Worm (Caenorhabditis elegans) whole organism, late embryonic: Measurements from ENCODE around the gene alh-11.

ENCODE experiments used
- ceh-19 ChIP-seq: fragments of 200-800 bp; sonication (Bioruptor generic); optimal IDR thresholded peaks from 2 replicates; lab custom pipeline; 2018; ENCODE audit warnings: mild to moderate bottlenecking, missing genetic modification characterization, missing compliant biosample characterization
- dmd-4 ChIP-seq: sonication (generic microtip); optimal IDR thresholded peaks from 2 replicates; lab custom pipeline; 2016; ENCODE audit warnings: borderline replicate concordance, missing genetic modification characterization, missing compliant biosample characterization
- nhr-232 ChIP-seq: sonication (generic microtip); optimal IDR thresholded peaks from 2 replicates; lab custom pipeline; 2016; ENCODE audit warnings: missing genetic modification characterization, missing compliant biosample characterization
- sox-4 ChIP-seq: sonication (generic microtip); optimal IDR thresholded peaks from 2 replicates; lab custom pipeline; 2017; ENCODE audit warnings: mild to moderate bottlenecking, missing genetic modification characterization, inconsistent platforms, missing compliant biosample characterization
- unc-42 ChIP-seq: sonication (generic microtip); optimal IDR thresholded peaks from 2 replicates; lab custom pipeline; 2016; ENCODE audit warnings: missing genotype, missing genetic modification characterization, missing compliant biosample characterization

- TF ChIP-seq nhr-232, result no peak
- no peak for TF ChIP-seq ceh-19
- TF ChIP-seq sox-4 (tag; lab: Kevin White, UChicago), result no peak
- no peak for TF ChIP-seq unc-42
- no peak for TF ChIP-seq dmd-4
Measured at ce11 chrIII:794984-795596, 16.4 kb upstream of the alh-11 start, which contains the start of gene trpp-11.
